Worm (Caenorhabditis elegans): ENCODE results near the gene ttll-12.
A peak's percentile ranks its signal among the peaks of the same experiment; 100 is the strongest.

DNA sequence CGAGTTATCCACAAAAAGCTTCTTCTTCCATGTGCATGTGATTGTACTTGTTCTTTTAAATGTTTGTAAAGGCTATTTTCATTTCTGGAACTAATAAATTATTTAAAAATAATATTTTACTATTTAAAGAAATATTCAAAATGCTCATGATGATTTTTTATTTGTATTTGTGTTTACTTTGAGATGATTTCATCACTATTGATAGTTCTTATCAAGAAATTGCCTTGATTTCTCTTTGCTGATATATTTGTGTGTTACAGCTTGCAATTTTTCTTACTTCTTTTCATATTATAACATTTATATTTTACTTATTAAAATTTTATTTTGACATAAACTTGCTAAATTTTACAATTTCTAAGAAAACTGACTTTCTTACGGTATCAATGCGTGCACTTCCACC lies 39.4 kb downstream of the ttll-12 start:
- no peak for TF ChIP-seq elt-1 (tag; optimal IDR thresholded peaks at IDR 0.05)
- no peak for TF ChIP-seq nhr-237 (tag; optimal IDR thresholded peaks at IDR 0.05)
- peak; percentile 68 for TF ChIP-seq fos-1 (tag; optimal IDR thresholded peaks at IDR 0.05)
- no peak for TF ChIP-seq snpc-4 (tag; optimal IDR thresholded peaks at IDR 0.05)
- TF ChIP-seq lin-13 (GFP tag; optimal IDR thresholded peaks at IDR 0.05): no peak
- TF ChIP-seq lin-39 (tag; optimal IDR thresholded peaks at IDR 0.05): no peak
